Worm (Caenorhabditis elegans) whole organism, midembryonic: ENCODE data around the gene R186.8.

Experiments used
- cog-1 ChIP-seq: sonication (generic microtip); optimal IDR thresholded peaks from 2 replicates; lab custom pipeline; 2016; ENCODE audit warnings: missing genetic modification characterization, missing compliant biosample characterization
- med-1 ChIP-seq: sonication (generic microtip); optimal IDR thresholded peaks from 2 replicates; lab custom pipeline; 2017; ENCODE audit warnings: missing genetic modification characterization, mild to moderate bottlenecking, missing compliant biosample characterization, antibody characterized with exemption, missing genetic modification reagents; ENCODE audit not compliant: insufficient read depth
- tab-1 ChIP-seq: fragments of 200-800 bp; sonication (Bioruptor generic); IDR thresholded peaks from 2 replicates; pipeline ENCODE4 v1.3.6; 2022; ENCODE audit warnings: missing genetic modification characterization, missing compliant biosample characterization
- ztf-29 ChIP-seq: fragments of 200-800 bp; sonication (Bioruptor generic); IDR thresholded peaks from 2 replicates; pipeline ENCODE4 v1.3.6; 2022; ENCODE audit warnings: missing genetic modification reagents, missing genetic modification characterization, missing compliant biosample characterization

DNA sequence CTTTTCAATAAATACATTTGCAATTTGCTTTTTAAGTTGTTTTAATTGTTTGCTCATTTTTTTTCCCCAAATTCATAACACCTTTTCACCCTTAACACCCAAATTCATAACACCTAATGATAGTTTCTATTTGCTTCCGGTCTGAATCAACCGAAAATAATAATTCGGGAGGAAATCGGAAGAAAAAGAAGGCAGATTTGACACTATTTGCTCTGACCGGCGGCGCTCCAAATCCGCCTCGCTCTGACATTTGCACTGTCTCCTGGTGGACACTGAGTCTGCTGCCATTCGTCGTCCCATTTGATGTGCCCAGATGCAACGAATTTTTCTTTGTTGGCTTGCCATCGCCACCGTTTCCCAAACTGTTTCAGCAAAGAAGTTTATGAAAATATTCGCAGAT lies 43.7 kb downstream of the R186.8 start, which contains the start of gene pqn-67:
- no peak for TF ChIP-seq ztf-29 (GFP tag; lab: Robert Waterston, UW)
- no peak for TF ChIP-seq med-1
- TF ChIP-seq tab-1 (GFP tag; lab: Robert Waterston, UW) = no peak
- no peak for TF ChIP-seq cog-1 (tag; lab: Kevin White, UChicago)
